Worm (Caenorhabditis elegans): ENCODE results near the gene F55H2.7.

F55H2.7 gene

ce11 chrIII:9511055-9511520, 5.0 kb downstream of the F55H2.7 start, which contains the start of gene F55H2.5:
TSS of gene F55H2.5 (plus strand) at chrIII:9511470.
- TF ChIP-seq let-607 (tag; optimal IDR thresholded peaks at IDR 0.05) (no peak), hmg-1.2 (GFP tag; IDR thresholded peaks at IDR 0.05) (peak; percentile 14; the same call in 1 of the 2 replicates)

DNA sequence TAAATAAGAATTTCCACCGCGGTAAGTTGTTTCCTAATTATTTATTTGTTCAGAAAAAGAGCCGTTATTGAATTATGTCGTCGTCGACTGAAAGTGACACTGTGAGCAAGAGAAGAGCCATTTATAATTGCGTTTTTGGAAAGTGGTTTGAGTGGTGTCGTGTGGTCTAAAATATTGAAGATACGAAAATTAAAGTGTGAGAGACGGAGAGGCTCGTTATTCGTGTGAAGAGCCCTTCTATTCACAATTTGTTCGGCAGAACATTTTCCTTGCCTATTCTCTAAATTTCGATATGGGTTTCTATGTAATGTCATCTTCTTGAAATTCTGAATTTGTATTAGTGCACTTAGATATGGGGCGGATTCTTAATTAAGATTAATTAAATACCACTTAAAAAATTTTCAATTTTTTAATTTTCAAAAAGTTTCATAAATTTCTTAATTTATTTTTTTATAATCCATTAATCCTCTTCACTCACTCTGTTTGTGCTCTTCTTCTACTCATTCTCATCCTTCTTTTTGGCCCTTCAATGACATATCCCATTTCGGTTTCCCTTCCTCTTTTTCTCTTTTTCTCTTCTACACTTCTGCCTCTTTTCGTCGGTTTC, 6.2 kb downstream of the F55H2.7 start:
- TF ChIP-seq rpc-1 (optimal IDR thresholded peaks at IDR 0.05) (no peak), rpc-1 (tag; optimal IDR thresholded peaks at IDR 0.05) (no peak), die-1 (tag; optimal IDR thresholded peaks at IDR 0.05) (no peak), ztf-6 (GFP tag; IDR thresholded peaks at IDR 0.05) (no peak), atf-7 (tag; optimal IDR thresholded peaks at IDR 0.05) (peak; percentile 51), ceh-79 (tag; optimal IDR thresholded peaks at IDR 0.05) (no peak), pbrm-1 (GFP tag; IDR thresholded peaks at IDR 0.05) (peak; percentile 60; the same call in 1 of the 2 replicates), B0035.1 (tag; optimal IDR thresholded peaks at IDR 0.05) (peak; percentile 48), xnd-1 (tag; optimal IDR thresholded peaks at IDR 0.05) (peak; percentile 9), zfh-2 (GFP tag; conservative IDR thresholded peaks at IDR 0.05) (no peak), snpc-1.1 (tag; optimal IDR thresholded peaks at IDR 0.05; ENCODE audit: insufficient read depth) (no peak), pha-4 (tag; optimal IDR thresholded peaks at IDR 0.05) (no peak), F10E7.11 (tag; optimal IDR thresholded peaks at IDR 0.05) (no peak), mel-28 (tag; optimal IDR thresholded peaks at IDR 0.05; ENCODE audit: borderline replicate concordance) (no peak), F57C9.4 (tag; optimal IDR thresholded peaks at IDR 0.05) (no peak), ceh-40 (GFP tag; IDR thresholded peaks at IDR 0.05) (0 out of 2 replicates have a peak, but pooled peaks have one; percentile 9), lag-1 (GFP tag; IDR thresholded peaks at IDR 0.05) (no peak), sea-2 (GFP tag; IDR thresholded peaks at IDR 0.05) (no peak), dpff-1 (tag; optimal IDR thresholded peaks at IDR 0.05) (no peak), madf-3 (GFP tag; IDR thresholded peaks at IDR 0.05) (0 out of 2 replicates have a peak, but pooled peaks have one; percentile 29), ama-1 (optimal IDR thresholded peaks at IDR 0.05) (peak; percentile 41), ama-1 (GFP tag; optimal IDR thresholded peaks at IDR 0.05) (peak in 1 of 2 experiments; percentile 21), ceh-100 (GFP tag; IDR thresholded peaks at IDR 0.05) (0 out of 2 replicates have a peak, but pooled peaks have one; percentile 12), akir-1 (GFP tag; optimal IDR thresholded peaks at IDR 0.05) (no peak), Y67H2A.10 (GFP tag; conservative IDR thresholded peaks at IDR 0.05) (no peak), Y53G8AR.9 (GFP tag; conservative IDR thresholded peaks at IDR 0.05) (peak; percentile 70), egl-18 (GFP tag; IDR thresholded peaks at IDR 0.05) (no peak), ZK185.1 (tag; optimal IDR thresholded peaks at IDR 0.05; ENCODE audit: poor library complexity, severe bottlenecking) (peak; percentile 10), ceh-27 (GFP tag; optimal IDR thresholded peaks at IDR 0.05) (peak; percentile 74), attf-6 (GFP tag; IDR thresholded peaks at IDR 0.05) (no peak), hlh-12 (tag; optimal IDR thresholded peaks at IDR 0.05) (no peak), rcor-1 (GFP tag; IDR thresholded peaks at IDR 0.05) (no peak), nfya-1 (tag; optimal IDR thresholded peaks at IDR 0.05; ENCODE audit: borderline replicate concordance, insufficient read depth) (no peak), mes-4 (tag; optimal IDR thresholded peaks at IDR 0.05) (no peak), ztf-25 (GFP tag; IDR thresholded peaks at IDR 0.05) (no peak), let-526 (GFP tag; IDR thresholded peaks at IDR 0.05) (no peak), unc-130 (GFP tag; optimal IDR thresholded peaks at IDR 0.05) (peak; percentile 3), C17E4.6 (GFP tag; IDR thresholded peaks at IDR 0.05) (no peak), aptf-3 (GFP tag; IDR thresholded peaks at IDR 0.05) (no peak), Y95B8A.8 (GFP tag; IDR thresholded peaks at IDR 0.05) (no peak), him-1 (tag; optimal IDR thresholded peaks at IDR 0.05) (peak; percentile 38), T26A5.8 (tag; optimal IDR thresholded peaks at IDR 0.05) (no peak), attf-3 (GFP tag; conservative IDR thresholded peaks at IDR 0.05) (no peak), ceh-58 (GFP tag; IDR thresholded peaks at IDR 0.05) (no peak), nhr-179 (tag; optimal IDR thresholded peaks at IDR 0.05) (peak; percentile 4)
